Worm (Caenorhabditis elegans): ENCODE data around the gene Y67D8A.2.

Y67D8A.2 gene

DNA sequence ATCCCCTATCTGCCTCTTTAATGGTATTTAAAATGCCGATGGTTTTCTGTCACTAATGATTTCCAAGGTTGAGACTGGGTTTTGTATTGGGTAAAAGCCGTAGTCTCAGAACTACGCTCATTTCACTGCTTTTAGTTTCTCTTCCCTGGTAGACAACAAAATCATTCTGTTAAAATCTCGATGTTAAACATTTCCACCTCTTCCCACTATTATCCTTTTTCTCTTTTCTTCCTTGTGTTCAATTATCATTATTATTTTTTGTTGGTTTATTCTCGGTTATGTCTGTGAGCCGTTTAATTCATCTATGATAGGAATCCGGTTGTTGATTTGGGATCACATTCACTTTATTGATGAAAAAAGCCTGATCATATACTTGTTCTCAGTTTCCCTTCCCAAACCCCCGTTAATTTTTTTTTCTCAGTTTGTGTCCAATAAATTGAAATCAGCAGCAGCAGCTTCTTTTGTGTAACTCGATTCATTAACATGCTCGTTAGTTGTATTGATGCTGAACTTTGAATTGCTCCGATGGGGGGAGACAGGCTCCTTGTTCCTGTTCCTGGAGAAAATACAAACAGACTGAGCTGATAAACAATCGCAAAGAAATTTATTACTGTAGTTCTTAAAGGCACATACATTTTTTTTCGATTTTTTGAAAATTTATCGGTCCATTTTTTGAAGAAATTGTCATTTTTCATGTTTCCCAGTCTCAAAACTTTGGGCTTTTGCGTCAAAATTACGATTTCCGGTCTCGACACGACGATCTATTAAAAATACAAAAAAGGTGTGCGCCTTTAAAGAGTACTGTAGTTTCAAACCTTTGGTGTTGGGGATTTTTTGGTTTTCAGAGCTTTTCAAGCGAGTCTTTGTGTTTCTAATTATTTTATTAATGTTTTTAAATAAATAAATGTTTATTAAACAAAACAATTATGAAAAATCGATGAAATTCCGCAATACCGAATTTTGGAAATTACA is 74.6 kb downstream of the Y67D8A.2 start (continued):
- TF ChIP-seq unc-62 (GFP tag; optimal IDR thresholded peaks at IDR 0.05) (no peak), lin-35 (GFP tag; optimal IDR thresholded peaks at IDR 0.05) (peak in 2 of 3 experiments; percentile 24 to 31), lin-54 (GFP tag; optimal IDR thresholded peaks at IDR 0.05) (peak; percentile 55), sea-2 (GFP tag; IDR thresholded peaks at IDR 0.05) (no peak), Y56A3A.18 (GFP tag; IDR thresholded peaks at IDR 0.05) (0 out of 2 replicates have a peak, but pooled peaks have one; percentile 33), cebp-2 (GFP tag; IDR thresholded peaks at IDR 0.05) (no peak), B0336.3 (GFP tag; IDR thresholded peaks at IDR 0.05) (peak; percentile 82), snpc-1.3 (tag; optimal IDR thresholded peaks at IDR 0.05; ENCODE audit: insufficient read depth) (peak; percentile 40), madf-3 (GFP tag; IDR thresholded peaks at IDR 0.05) (0 out of 2 replicates have a peak, but pooled peaks have one; percentile 6), nfya-1 (tag; optimal IDR thresholded peaks at IDR 0.05; ENCODE audit: borderline replicate concordance, insufficient read depth) (no peak), ceh-91 (GFP tag; IDR thresholded peaks at IDR 0.05) (no peak), unc-130 (GFP tag; optimal IDR thresholded peaks at IDR 0.05) (peak; percentile 11), mxl-1 (tag; optimal IDR thresholded peaks at IDR 0.05) (peak; percentile 48), ztf-25 (GFP tag; IDR thresholded peaks at IDR 0.05) (no peak), F49E8.2 (tag; optimal IDR thresholded peaks at IDR 0.05; ENCODE audit: insufficient read depth) (peak; percentile 83), tlf-1 (GFP tag; optimal IDR thresholded peaks at IDR 0.05) (peak; percentile 45), madf-6 (GFP tag; IDR thresholded peaks at IDR 0.05) (peak; percentile 65)

DNA sequence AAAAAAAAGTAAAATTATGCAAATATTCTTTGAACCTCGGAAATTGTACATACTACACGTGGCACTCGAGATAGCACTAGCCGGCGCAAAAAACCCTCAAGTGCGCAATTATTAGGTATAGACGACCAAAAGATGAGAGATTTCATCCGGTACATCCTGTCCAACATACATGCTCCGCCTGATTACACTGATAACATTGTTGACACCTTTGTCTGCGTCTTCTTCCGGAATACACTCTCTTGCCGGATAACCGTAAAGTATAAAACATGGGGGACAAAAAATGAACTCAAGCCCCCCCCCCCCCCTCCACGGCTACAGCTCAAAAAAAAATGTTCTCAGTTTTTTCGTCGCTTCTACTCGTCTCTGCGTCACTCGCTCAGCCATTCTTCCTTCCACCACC is 76.1 kb downstream of the Y67D8A.2 start, which contains the start of gene W08E12.6:
W08E12.6 (plus strand) TSS at position 301 of the 400 bp plus-strand sequence.
- TF ChIP-seq snpc-1.3 (tag; optimal IDR thresholded peaks at IDR 0.05; ENCODE audit: insufficient read depth), result no peak
- TF ChIP-seq chd-7 (tag; optimal IDR thresholded peaks at IDR 0.05), result no peak
- no peak for TF ChIP-seq F10E7.11 (tag; optimal IDR thresholded peaks at IDR 0.05)
- no peak for TF ChIP-seq ceh-100 (GFP tag; IDR thresholded peaks at IDR 0.05)

DNA sequence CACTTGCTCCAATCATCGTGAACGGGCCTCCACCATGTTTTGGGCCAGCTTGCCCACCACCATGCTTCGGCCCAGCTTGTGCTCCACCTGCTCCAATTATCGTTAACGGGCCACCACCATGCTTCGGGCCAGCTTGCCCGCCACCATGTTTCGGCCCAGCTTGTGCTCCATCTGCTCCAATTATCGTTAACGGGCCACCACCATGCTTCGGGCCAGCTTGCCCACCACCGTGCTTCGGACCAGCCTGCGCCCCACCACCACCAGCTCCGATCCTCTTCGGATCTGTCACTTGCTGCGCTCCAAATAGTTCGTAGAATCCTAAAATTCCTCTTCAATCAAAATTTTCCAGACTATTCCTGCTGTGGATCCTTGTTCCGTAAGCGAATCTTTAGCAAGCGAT is 77.0 kb downstream of the Y67D8A.2 start:
- no peak for TF ChIP-seq rcor-1 (GFP tag; IDR thresholded peaks at IDR 0.05)
- TF ChIP-seq dox-1 (GFP tag; IDR thresholded peaks at IDR 0.05), result peak; percentile 23; the same call in 1 of the 2 replicates
- TF ChIP-seq attf-6 (GFP tag; IDR thresholded peaks at IDR 0.05), result no peak
- TF ChIP-seq egrh-3 (GFP tag; IDR thresholded peaks at IDR 0.05), result peak; percentile 65; the same call in 1 of the 2 replicates
- 0 out of 2 replicates have a peak, but pooled peaks have one; percentile 30 for TF ChIP-seq sea-2 (GFP tag; IDR thresholded peaks at IDR 0.05)
- TF ChIP-seq madf-8 (GFP tag; conservative IDR thresholded peaks at IDR 0.05), result no peak
- no peak for TF ChIP-seq ZK185.1 (tag; optimal IDR thresholded peaks at IDR 0.05; ENCODE audit: poor library complexity, severe bottlenecking)
- peak; percentile 89 for TF ChIP-seq zfh-2 (GFP tag; conservative IDR thresholded peaks at IDR 0.05)
- TF ChIP-seq ceh-40 (GFP tag; IDR thresholded peaks at IDR 0.05), result 0 out of 2 replicates have a peak, but pooled peaks have one; percentile 21

DNA sequence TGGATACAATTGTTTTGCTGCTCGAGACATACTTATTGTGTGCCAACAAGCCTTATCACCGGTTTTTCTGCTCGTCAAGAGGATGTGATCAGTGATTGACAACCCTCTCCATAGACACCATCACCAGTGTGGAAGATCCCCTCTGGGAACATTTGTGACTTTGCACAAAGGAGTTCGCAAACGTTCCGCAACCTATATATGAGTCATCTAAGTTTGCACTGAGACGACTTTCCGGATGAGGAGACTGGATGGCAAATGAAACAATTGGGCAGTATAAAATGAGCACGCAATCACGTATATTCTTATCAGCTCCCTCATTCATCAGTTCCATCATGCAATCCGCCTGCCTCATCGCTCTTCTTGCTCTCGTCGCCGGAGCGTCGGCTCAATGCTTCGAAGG is 78.3 kb downstream of the Y67D8A.2 start, which contains the start of gene W08E12.5:
W08E12.5 (plus strand) TSS at position 301 of the 400 bp plus-strand sequence.
- TF ChIP-seq lsy-27 (tag; optimal IDR thresholded peaks at IDR 0.05; ENCODE audit: borderline replicate concordance, insufficient read depth) (no peak), unc-130 (GFP tag; optimal IDR thresholded peaks at IDR 0.05) (no peak), F37B4.10 (GFP tag; IDR thresholded peaks at IDR 0.05) (no peak), ztf-6 (GFP tag; IDR thresholded peaks at IDR 0.05) (no peak), bed-2 (GFP tag; IDR thresholded peaks at IDR 0.05) (no peak), hmg-20 (GFP tag; IDR thresholded peaks at IDR 0.05) (no peak), madf-8 (GFP tag; conservative IDR thresholded peaks at IDR 0.05) (no peak), aptf-2 (GFP tag; conservative IDR thresholded peaks at IDR 0.05) (no peak), him-1 (tag; optimal IDR thresholded peaks at IDR 0.05) (no peak), B0019.2 (GFP tag; conservative IDR thresholded peaks at IDR 0.05) (no peak), dox-1 (GFP tag; IDR thresholded peaks at IDR 0.05) (no peak), tbp1 (GFP tag; optimal IDR thresholded peaks at IDR 0.05) (no peak), B0336.3 (GFP tag; IDR thresholded peaks at IDR 0.05) (no peak), tlf-1 (GFP tag; optimal IDR thresholded peaks at IDR 0.05) (no peak), ceh-40 (GFP tag; IDR thresholded peaks at IDR 0.05) (no peak), mcd-1 (GFP tag; IDR thresholded peaks at IDR 0.05) (no peak), ekl-4 (GFP tag; IDR thresholded peaks at IDR 0.05) (no peak)

Data from whole organism, young adult.